Fruit fly (Drosophila melanogaster) whole organism, embryonic: ENCODE results near the gene CG9674.

ENCODE experiments used
- Abd-B ChIP-seq: fragments of 200-800 bp; sonication (Bioruptor generic); optimal IDR thresholded peaks from 2 replicates; lab custom pipeline; 2018; ENCODE audit warnings: missing biosample characterization, mild to moderate bottlenecking, missing genetic modification characterization, moderate library complexity
- CG10267 ChIP-seq: fragments of 200-800 bp; sonication (Bioruptor generic); optimal IDR thresholded peaks from 2 replicates; lab custom pipeline; 2018; ENCODE audit warnings: missing biosample characterization, mild to moderate bottlenecking, missing genetic modification characterization, moderate library complexity
- CG12236 ChIP-seq: fragments of 200-800 bp; sonication (Bioruptor generic); optimal IDR thresholded peaks from 2 replicates; lab custom pipeline; 2016; ENCODE audit warnings: missing biosample characterization, missing genetic modification characterization
- CG12744 ChIP-seq: fragments of 200-800 bp; sonication (Bioruptor generic); optimal IDR thresholded peaks from 2 replicates; lab custom pipeline; 2016; ENCODE audit warnings: missing biosample characterization, missing genetic modification characterization
- CG12769 ChIP-seq: fragments of 200-800 bp; sonication (Bioruptor generic); optimal IDR thresholded peaks from 2 replicates; lab custom pipeline; 2019; ENCODE audit warnings: missing biosample characterization, mild to moderate bottlenecking, missing genetic modification characterization, moderate library complexity
- CG13624 ChIP-seq: fragments of 200-800 bp; sonication (Bioruptor generic); optimal IDR thresholded peaks from 2 replicates; lab custom pipeline; 2016; ENCODE audit warnings: missing biosample characterization, missing genetic modification characterization
- CG14965 ChIP-seq: fragments of 200-800 bp; sonication (Bioruptor generic); optimal IDR thresholded peaks from 2 replicates; lab custom pipeline; 2016; ENCODE audit warnings: missing biosample characterization, missing genetic modification characterization, borderline replicate concordance
- CG15479 ChIP-seq: fragments of 200-800 bp; sonication (Bioruptor generic); optimal IDR thresholded peaks from 3 replicates; lab custom pipeline; 2019; ENCODE audit warnings: missing biosample characterization, mild to moderate bottlenecking, missing genetic modification characterization, moderate library complexity
- CG15514 ChIP-seq: fragments of 200-800 bp; sonication (Bioruptor generic); optimal IDR thresholded peaks from 3 replicates; lab custom pipeline; 2017; ENCODE audit warnings: missing biosample characterization, missing genetic modification characterization, mild to moderate bottlenecking, moderate library complexity, missing genetic modification reagents
- CG16813 ChIP-seq: fragments of 200-800 bp; sonication (Bioruptor generic); IDR thresholded peaks from 3 replicates; pipeline ENCODE4 v1.3.6; 2022; ENCODE audit warnings: missing biosample characterization, missing genetic modification characterization; ENCODE audit not compliant: partially characterized antibody
- CG17385 ChIP-seq: fragments of 200-800 bp; sonication (Bioruptor generic); optimal IDR thresholded peaks from 3 replicates; lab custom pipeline; 2018; ENCODE audit warnings: missing biosample characterization, mild to moderate bottlenecking, missing genetic modification characterization
- CG2120 ChIP-seq: fragments of 200-800 bp; sonication (Bioruptor generic); optimal IDR thresholded peaks from 3 replicates; lab custom pipeline; 2016; ENCODE audit warnings: missing biosample characterization, missing genetic modification characterization
- CG2129 ChIP-seq: fragments of 200-800 bp; sonication (Bioruptor generic); IDR thresholded peaks from 2 replicates; pipeline ENCODE4 v1.3.6; 2022; ENCODE audit warnings: missing biosample characterization, missing genetic modification characterization; ENCODE audit not compliant: partially characterized antibody
- CG33213 ChIP-seq: fragments of 200-800 bp; sonication (Bioruptor generic); optimal IDR thresholded peaks from 3 replicates; lab custom pipeline; 2016; ENCODE audit warnings: missing biosample characterization, missing genetic modification characterization
- CG34376 ChIP-seq: fragments of 200-800 bp; sonication (Bioruptor generic); optimal IDR thresholded peaks from 2 replicates; lab custom pipeline; 2018; ENCODE audit warnings: missing biosample characterization, mild to moderate bottlenecking, missing genetic modification characterization
- CG4282 ChIP-seq: fragments of 200-800 bp; sonication (Bioruptor generic); optimal IDR thresholded peaks from 2 replicates; lab custom pipeline; 2016; ENCODE audit warnings: missing biosample characterization, missing genetic modification characterization
- CG7556 ChIP-seq: fragments of 200-800 bp; sonication (Bioruptor generic); optimal IDR thresholded peaks from 2 replicates; lab custom pipeline; 2017; ENCODE audit warnings: missing biosample characterization, mild to moderate bottlenecking, missing genetic modification characterization
- CG7745 ChIP-seq: fragments of 200-800 bp; sonication (Bioruptor generic); optimal IDR thresholded peaks from 2 replicates; lab custom pipeline; 2018; ENCODE audit warnings: missing biosample characterization, mild to moderate bottlenecking, missing genetic modification characterization, moderate library complexity
- CHES-1-like ChIP-seq: fragments of 200-800 bp; sonication (Bioruptor generic); optimal IDR thresholded peaks from 2 replicates; lab custom pipeline; 2016; ENCODE audit warnings: missing biosample characterization, missing genetic modification characterization
- Camta ChIP-seq: fragments of 200-800 bp; sonication (Bioruptor generic); optimal IDR thresholded peaks from 2 replicates; lab custom pipeline; 2016; ENCODE audit warnings: missing biosample characterization, missing genetic modification characterization
- CkIIα-i1 ChIP-seq: fragments of 200-800 bp; sonication (Bioruptor generic); IDR thresholded peaks from 2 replicates; pipeline ENCODE4 v1.3.6; 2022; ENCODE audit warnings: missing biosample characterization, missing genetic modification characterization
- CoRest ChIP-seq: fragments of 200-800 bp; sonication (Bioruptor generic); optimal IDR thresholded peaks from 3 replicates; lab custom pipeline; 2018; ENCODE audit warnings: missing biosample characterization, mild to moderate bottlenecking, missing genetic modification characterization, moderate library complexity
- D ChIP-seq, 2 experiments: fragments of 200-800 bp in 1 of 2; fragments of >200 bp in 1 of 2; sonication (Bioruptor generic) in 1 of 2; optimal IDR thresholded peaks; 2 replicates in 1 of 2; 3 replicates in 1 of 2; lab custom pipeline; 2017; ENCODE audit warnings: mild to moderate bottlenecking in 1 of 2, missing biosample characterization in 1 of 2, missing genetic modification characterization in 1 of 2, missing genetic modification reagents in 1 of 2
- HLHmδ ChIP-seq: fragments of 200-800 bp; sonication (Bioruptor generic); optimal IDR thresholded peaks from 2 replicates; lab custom pipeline; 2018; ENCODE audit warnings: missing biosample characterization, mild to moderate bottlenecking, missing genetic modification characterization, moderate library complexity
- Hmx ChIP-seq: fragments of 200-800 bp; sonication (Bioruptor generic); optimal IDR thresholded peaks from 2 replicates; lab custom pipeline; 2016; ENCODE audit warnings: missing biosample characterization, missing genetic modification characterization
- Lpt ChIP-seq: fragments of >200 bp; optimal IDR thresholded peaks from 2 replicates; lab custom pipeline; 2018; ENCODE audit warnings: missing biosample characterization, missing genetic modification characterization
- MESR4 ChIP-seq: fragments of 200-800 bp; sonication (Bioruptor generic); optimal IDR thresholded peaks from 2 replicates; lab custom pipeline; 2018; ENCODE audit warnings: missing biosample characterization, mild to moderate bottlenecking, missing genetic modification characterization, moderate library complexity
- Nf-YA ChIP-seq: fragments of 200-800 bp; sonication (Bioruptor generic); IDR thresholded peaks from 2 replicates; pipeline ENCODE4 v1.3.6; 2022; ENCODE audit warnings: missing biosample characterization, missing genetic modification characterization
- PHDP ChIP-seq: fragments of 200-800 bp; sonication (Bioruptor generic); optimal IDR thresholded peaks from 3 replicates; lab custom pipeline; 2018; ENCODE audit warnings: missing biosample characterization, mild to moderate bottlenecking, missing genetic modification characterization, moderate library complexity
- Ptx1 ChIP-seq: fragments of 200-800 bp; sonication (Bioruptor generic); IDR thresholded peaks from 2 replicates; pipeline ENCODE4 v1.3.6; 2022; ENCODE audit warnings: missing biosample characterization, missing genetic modification characterization
- Sry-β ChIP-seq: fragments of 200-800 bp; sonication (Bioruptor generic); optimal IDR thresholded peaks from 2 replicates; lab custom pipeline; 2018; ENCODE audit warnings: missing biosample characterization, mild to moderate bottlenecking, missing genetic modification characterization, moderate library complexity
- Taf1 ChIP-seq: fragments of 200-800 bp; sonication (Bioruptor generic); IDR thresholded peaks from 2 replicates; pipeline ENCODE4 v1.3.6; 2022; ENCODE audit warnings: missing biosample characterization, missing genetic modification characterization
- aop ChIP-seq: fragments of 200-800 bp; sonication (Bioruptor generic); IDR thresholded peaks from 2 replicates; pipeline ENCODE4 v1.3.6; 2022; ENCODE audit warnings: missing biosample characterization, missing genetic modification characterization
- br ChIP-seq: fragments of >200 bp; optimal IDR thresholded peaks from 2 replicates; lab custom pipeline; 2017
- corto ChIP-seq: fragments of 200-800 bp; sonication (Bioruptor generic); optimal IDR thresholded peaks from 2 replicates; lab custom pipeline; 2016; ENCODE audit warnings: missing biosample characterization, mild to moderate bottlenecking, missing genetic modification characterization, moderate library complexity
- fd3F ChIP-seq: fragments of 200-800 bp; sonication (Bioruptor generic); optimal IDR thresholded peaks from 2 replicates; lab custom pipeline; 2018; ENCODE audit warnings: missing biosample characterization, mild to moderate bottlenecking, missing genetic modification characterization, moderate library complexity
- fru ChIP-seq: fragments of >200 bp; optimal IDR thresholded peaks from 2 replicates; lab custom pipeline; 2017
- ind ChIP-seq: fragments of 200-800 bp; sonication (Bioruptor generic); optimal IDR thresholded peaks from 3 replicates; lab custom pipeline; 2016; ENCODE audit warnings: missing biosample characterization, missing genetic modification characterization
- inv ChIP-seq: fragments of 200-800 bp; sonication (Bioruptor generic); IDR thresholded peaks from 2 replicates; pipeline ENCODE4 v1.3.6; 2022; ENCODE audit warnings: missing biosample characterization, missing genetic modification characterization; ENCODE audit not compliant: partially characterized antibody
- knrl ChIP-seq: fragments of 200-800 bp; sonication (Bioruptor generic); IDR thresholded peaks from 3 replicates; pipeline ENCODE4 v1.3.6; 2022; ENCODE audit warnings: missing biosample characterization, missing genetic modification characterization; ENCODE audit not compliant: partially characterized antibody
- lab ChIP-seq: fragments of 200-800 bp; sonication (Bioruptor generic); optimal IDR thresholded peaks from 3 replicates; lab custom pipeline; 2017; ENCODE audit warnings: missing biosample characterization, missing genetic modification characterization, mild to moderate bottlenecking, moderate library complexity, missing genetic modification reagents
- sima ChIP-seq: fragments of 200-800 bp; sonication (Bioruptor generic); optimal IDR thresholded peaks from 2 replicates; lab custom pipeline; 2016; ENCODE audit warnings: missing biosample characterization, missing genetic modification characterization
- slou ChIP-seq: fragments of 200-800 bp; sonication (Bioruptor generic); optimal IDR thresholded peaks from 3 replicates; lab custom pipeline; 2016; ENCODE audit warnings: missing biosample characterization, missing genetic modification characterization
- tio ChIP-seq: fragments of 200-800 bp; sonication (Bioruptor generic); optimal IDR thresholded peaks from 2 replicates; lab custom pipeline; 2017; ENCODE audit warnings: missing biosample characterization, missing genetic modification characterization, inconsistent platforms
- twi ChIP-seq: fragments of 200-800 bp; optimal IDR thresholded peaks from 2 replicates; lab custom pipeline; 2019; ENCODE audit warnings: missing biosample characterization, mild to moderate bottlenecking, missing genetic modification characterization, moderate library complexity
- vnd ChIP-seq: fragments of 200-800 bp; sonication (Bioruptor generic); IDR thresholded peaks from 3 replicates; pipeline ENCODE4 v1.3.6; 2022; ENCODE audit warnings: missing biosample characterization, missing genetic modification characterization; ENCODE audit not compliant: partially characterized antibody
- wdn ChIP-seq: fragments of 200-800 bp; sonication (Bioruptor generic); IDR thresholded peaks from 2 replicates; pipeline ENCODE4 v1.3.6; 2022; ENCODE audit warnings: missing biosample characterization, missing genetic modification characterization
- zfh2 ChIP-seq: fragments of 200-800 bp; sonication (Bioruptor generic); optimal IDR thresholded peaks from 2 replicates; lab custom pipeline; 2016; ENCODE audit warnings: missing biosample characterization, missing genetic modification characterization

CG9674 gene

DNA sequence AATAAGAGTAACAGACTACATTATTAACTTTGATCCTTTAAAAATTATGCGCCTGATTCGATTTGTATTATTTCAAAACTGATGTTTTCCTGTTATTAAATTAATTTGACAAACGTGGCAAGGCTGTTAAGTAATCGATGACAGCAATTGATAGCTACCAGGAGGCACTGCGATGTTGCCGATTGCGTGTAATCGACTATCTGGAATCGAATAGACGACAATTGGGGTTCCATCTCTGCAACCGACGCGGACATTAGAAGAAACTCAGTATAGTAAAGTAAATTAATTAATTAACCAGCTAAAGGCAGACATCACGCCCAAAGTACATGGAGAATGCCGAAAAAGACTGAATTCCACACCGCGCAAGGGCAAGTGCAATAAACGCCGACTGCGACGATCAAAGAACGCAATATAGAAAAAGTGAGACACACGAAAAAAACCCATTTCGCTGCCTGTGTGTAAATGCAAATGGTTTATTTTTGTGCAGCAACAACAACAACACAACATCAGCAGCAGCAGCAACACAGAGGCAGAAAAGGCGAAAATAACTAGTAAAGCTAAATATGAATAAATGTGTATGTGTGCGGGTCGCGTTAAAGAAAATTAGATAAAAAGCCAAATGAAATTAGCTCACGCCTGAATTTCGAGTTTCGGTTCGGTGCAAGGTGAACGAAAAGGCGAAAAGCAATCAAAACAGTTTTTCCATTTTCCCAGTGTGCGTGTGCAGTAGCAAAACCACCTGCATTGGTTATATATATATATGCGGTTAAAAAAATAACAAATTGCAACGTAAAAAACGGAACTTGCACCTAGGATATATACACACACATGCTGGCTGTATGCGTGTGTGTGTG lies 46.2 kb upstream of the CG9674 start, which contains the start of gene sina (continued):
- peak; percentile 35 for TF ChIP-seq CG2120 (GFP tag; lab: Kevin White, UChicago)
- TF ChIP-seq PHDP (tag; lab: Kevin White, UChicago), result peak; percentile 7
- TF ChIP-seq CG16813 (GFP tag; lab: Robert Waterston, UW), result peak; percentile 83
- no peak for TF ChIP-seq CG14965 (GFP tag; lab: Kevin White, UChicago)
- no peak for TF ChIP-seq CkIIα-i1 (GFP tag; lab: Robert Waterston, UW)
- no peak for TF ChIP-seq CG15479 (GFP tag; lab: Kevin White, UChicago)
- TF ChIP-seq CHES-1-like (GFP tag; lab: Kevin White, UChicago), result peak; percentile 35
- TF ChIP-seq Sry-β (GFP tag; lab: Kevin White, UChicago), result no peak
- TF ChIP-seq knrl, result peak; percentile 60
- no peak for TF ChIP-seq CG4282
- TF ChIP-seq twi (tag; lab: Kevin White, UChicago), result no peak
- no peak for TF ChIP-seq CG12769 (tag; lab: Kevin White, UChicago)
- peak; percentile 83 for TF ChIP-seq MESR4 (GFP tag; lab: Kevin White, UChicago)
- peak; percentile 61 for TF ChIP-seq CG33213 (GFP tag; lab: Kevin White, UChicago)
- TF ChIP-seq HLHmδ (GFP tag; lab: Kevin White, UChicago), result peak; percentile 31
- peak; percentile 68 for TF ChIP-seq CoRest (tag; lab: Kevin White, UChicago)
- no peak for TF ChIP-seq corto (GFP tag; lab: Kevin White, UChicago)
- TF ChIP-seq CG10267 (tag; lab: Kevin White, UChicago), result peak; percentile 68
- no peak for TF ChIP-seq sima
- no peak for TF ChIP-seq Ptx1 (GFP tag; lab: Robert Waterston, UW)
- TF ChIP-seq zfh2, result no peak
- TF ChIP-seq tio (GFP tag; lab: Kevin White, UChicago), result no peak
- no peak for TF ChIP-seq Nf-YA (GFP tag; lab: Robert Waterston, UW)
- peak; percentile 4 for TF ChIP-seq CG12744 (GFP tag; lab: Kevin White, UChicago)
- peak; percentile 5 for TF ChIP-seq CG34376
- no peak for TF ChIP-seq D (optimal IDR thresholded peaks at IDR 0.05; lab: Kevin White, UChicago)
- TF ChIP-seq D (GFP tag; optimal IDR thresholded peaks at IDR 0.05; lab: Kevin White, UChicago), result no peak
- no peak for TF ChIP-seq Hmx (GFP tag; lab: Kevin White, UChicago)
- no peak for TF ChIP-seq wdn (GFP tag; lab: Robert Waterston, UW)
- TF ChIP-seq CG13624 (GFP tag; lab: Kevin White, UChicago), result peak; percentile 20
- TF ChIP-seq Abd-B (GFP tag; lab: Kevin White, UChicago), result peak; percentile 58
- TF ChIP-seq Camta (GFP tag; lab: Kevin White, UChicago), result peak; percentile 27
- peak; percentile 93 for TF ChIP-seq CG7745 (tag; lab: Kevin White, UChicago)
- TF ChIP-seq aop (GFP tag; lab: Robert Waterston, UW), result no peak
- TF ChIP-seq CG2129 (GFP tag; lab: Robert Waterston, UW), result peak; percentile 25; the same call in 1 of the 2 replicates
- peak; percentile 71 for TF ChIP-seq CG15514 (GFP tag; lab: Kevin White, UChicago)
- no peak for TF ChIP-seq CG7556 (GFP tag; lab: Kevin White, UChicago)
- TF ChIP-seq inv (GFP tag; lab: Robert Waterston, UW), result peak; percentile 70
- no peak for TF ChIP-seq fru (lab: Kevin White, UChicago)
- no peak for TF ChIP-seq ind (GFP tag; lab: Kevin White, UChicago)
- no peak for TF ChIP-seq br
- no peak for TF ChIP-seq CG12236 (GFP tag; lab: Kevin White, UChicago)
- TF ChIP-seq CG17385 (GFP tag; lab: Kevin White, UChicago), result no peak
- no peak for TF ChIP-seq Taf1 (GFP tag; lab: Robert Waterston, UW)
- TF ChIP-seq fd3F (GFP tag; lab: Kevin White, UChicago), result no peak
- TF ChIP-seq slou (GFP tag; lab: Kevin White, UChicago), result peak; percentile 10
- TF ChIP-seq lab (GFP tag; lab: Kevin White, UChicago), result no peak
- peak; percentile 64 for TF ChIP-seq vnd (GFP tag; lab: Robert Waterston, UW)
- no peak for TF ChIP-seq Lpt (GFP tag; lab: Kevin White, UChicago)
